Fruit fly (Drosophila melanogaster): Measurements from ENCODE around the gene CCT6.

The CCT6 gene

DNA sequence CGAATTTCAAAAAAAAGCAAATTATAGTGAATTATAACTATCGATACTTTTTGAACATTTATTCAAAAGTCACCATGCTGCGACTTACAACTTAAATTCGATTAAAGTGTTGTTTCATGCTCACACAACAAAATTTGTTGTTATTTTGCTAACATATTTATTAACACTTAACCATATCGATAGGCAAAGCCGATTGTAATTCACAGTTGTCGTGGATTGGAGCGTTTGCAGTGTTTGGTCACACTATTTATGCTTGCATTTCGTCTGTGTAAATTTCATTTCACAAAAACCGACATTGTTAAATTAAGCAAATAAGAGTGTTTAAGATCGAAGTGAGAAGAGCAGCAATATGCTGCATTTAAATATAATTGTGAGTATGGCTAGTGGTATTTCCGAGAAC, 34.0 kb upstream of the CCT6 start, which contains the start of gene HUWE1 (continued):
- TF ChIP-seq CG15073 (GFP tag; optimal IDR thresholded peaks at IDR 0.05), result no peak
- 0 out of 2 replicates have a peak, but pooled peaks have one; percentile 5 for TF ChIP-seq vvl (GFP tag; IDR thresholded peaks at IDR 0.05)
- no peak for TF ChIP-seq CG16779 (GFP tag; IDR thresholded peaks at IDR 0.05)
- no peak for TF ChIP-seq CG8359 (GFP tag; optimal IDR thresholded peaks at IDR 0.05; ENCODE audit: borderline replicate concordance)
- TF ChIP-seq sens (GFP tag), result no peak
- TF ChIP-seq CG2889 (GFP tag; IDR thresholded peaks at IDR 0.05), result no peak
- TF ChIP-seq CG18476 (GFP tag; optimal IDR thresholded peaks at IDR 0.05), result no peak
- no peak for TF ChIP-seq p53 (GFP tag; optimal IDR thresholded peaks at IDR 0.05)
- TF ChIP-seq CG10462 (GFP tag; optimal IDR thresholded peaks at IDR 0.05), result no peak
- no peak for TF ChIP-seq cwo (GFP tag; optimal IDR thresholded peaks at IDR 0.05)
- no peak for TF ChIP-seq CG9215 (GFP tag; IDR thresholded peaks at IDR 0.05)
- TF ChIP-seq sisA (GFP tag; IDR thresholded peaks at IDR 0.05), result no peak
- TF ChIP-seq CG14965 (GFP tag; optimal IDR thresholded peaks at IDR 0.05; ENCODE audit: borderline replicate concordance), result no peak
- TF ChIP-seq hb (GFP tag; IDR thresholded peaks at IDR 0.05; ENCODE audit: partially characterized antibody), result peak; percentile 67; the same call in 2 of the 3 replicates
- TF ChIP-seq fd64A (GFP tag; optimal IDR thresholded peaks at IDR 0.05), result no peak
- no peak for TF ChIP-seq GATAe (GFP tag; conservative IDR thresholded peaks at IDR 0.05)
- TF ChIP-seq CG4617 (GFP tag; optimal IDR thresholded peaks at IDR 0.05; ENCODE audit: borderline replicate concordance), result peak; percentile 62
- TF ChIP-seq tna (GFP tag; IDR thresholded peaks at IDR 0.05; ENCODE audit: partially characterized antibody), result peak; percentile 64
- no peak for TF ChIP-seq CG8089 (GFP tag; optimal IDR thresholded peaks at IDR 0.05)
- no peak for TF ChIP-seq CG11723 (GFP tag; optimal IDR thresholded peaks at IDR 0.05)
- TF ChIP-seq CG3163 (GFP tag; optimal IDR thresholded peaks at IDR 0.05), result peak; percentile 33
- no peak for TF ChIP-seq Hr51 (GFP tag; optimal IDR thresholded peaks at IDR 0.05)
- no peak for TF ChIP-seq CG12236 (GFP tag; optimal IDR thresholded peaks at IDR 0.05)
- no peak for TF ChIP-seq Lhr (GFP tag; optimal IDR thresholded peaks at IDR 0.05)
- TF ChIP-seq abd-A (tag; optimal IDR thresholded peaks at IDR 0.05), result no peak
- TF ChIP-seq CG17829 (tag; optimal IDR thresholded peaks at IDR 0.05), result peak; percentile 45
- no peak for TF ChIP-seq dmrt99B (tag; optimal IDR thresholded peaks at IDR 0.05)
- TF ChIP-seq ap (GFP tag; IDR thresholded peaks at IDR 0.05), result no peak
- TF ChIP-seq HLHmδ (GFP tag; optimal IDR thresholded peaks at IDR 0.05), result no peak
- TF ChIP-seq prd (optimal IDR thresholded peaks at IDR 0.05), result no peak
- no peak for TF ChIP-seq prd (GFP tag; IDR thresholded peaks at IDR 0.05)
- no peak for TF ChIP-seq tap (tag; optimal IDR thresholded peaks at IDR 0.05)
- no peak for TF ChIP-seq Dfd (GFP tag; optimal IDR thresholded peaks at IDR 0.05)
- TF ChIP-seq Antp (GFP tag; optimal IDR thresholded peaks at IDR 0.05), result no peak
- TF ChIP-seq Xrp1 (GFP tag; IDR thresholded peaks at IDR 0.05), result no peak
- TF ChIP-seq tup (GFP tag; optimal IDR thresholded peaks at IDR 0.05), result no peak
- no peak for TF ChIP-seq pb (GFP tag; optimal IDR thresholded peaks at IDR 0.05)
- no peak for TF ChIP-seq z (GFP tag; IDR thresholded peaks at IDR 0.05)
- no peak for TF ChIP-seq lbe (GFP tag; optimal IDR thresholded peaks at IDR 0.05)
- TF ChIP-seq CG2712 (tag; optimal IDR thresholded peaks at IDR 0.05), result peak; percentile 75
- no peak for TF ChIP-seq ERR (GFP tag; optimal IDR thresholded peaks at IDR 0.05)
- TF ChIP-seq lmd (GFP tag; IDR thresholded peaks at IDR 0.05), result no peak
- TF ChIP-seq CG10654 (GFP tag; optimal IDR thresholded peaks at IDR 0.05), result no peak
- TF ChIP-seq CTCF (GFP tag; optimal IDR thresholded peaks at IDR 0.05), result no peak
- no peak for TF ChIP-seq CG7271 (tag; optimal IDR thresholded peaks at IDR 0.05)
- no peak for TF ChIP-seq luna (GFP tag; optimal IDR thresholded peaks at IDR 0.05)
- TF ChIP-seq ro (GFP tag; IDR thresholded peaks at IDR 0.05), result no peak
- TF ChIP-seq dati (GFP tag; IDR thresholded peaks at IDR 0.05), result no peak
- TF ChIP-seq CG7963 (GFP tag; IDR thresholded peaks at IDR 0.05; ENCODE audit: partially characterized antibody), result peak; percentile 79
- peak; percentile 54 for TF ChIP-seq CG30020 (tag; optimal IDR thresholded peaks at IDR 0.05)
- TF ChIP-seq CG34224 (GFP tag; IDR thresholded peaks at IDR 0.05; ENCODE audit: partially characterized antibody), result peak; percentile 85
- peak in 1 of 3 experiments; percentile 1 for TF ChIP-seq Stat92E (GFP tag; optimal IDR thresholded peaks at IDR 0.05)

Measured in whole organism, embryonic.